Fruit fly (Drosophila melanogaster): Measurements from ENCODE around the gene Myc.

Myc gene

dm6 chrX:3363676-3364075 is 9.3 kb upstream of the Myc start (continued):
- TF ChIP-seq ind (GFP tag; optimal IDR thresholded peaks at IDR 0.05) (peak; percentile 62), bowl (GFP tag; IDR thresholded peaks at IDR 0.05) (no peak), MESR4 (GFP tag; optimal IDR thresholded peaks at IDR 0.05) (no peak), vnd (GFP tag; IDR thresholded peaks at IDR 0.05; ENCODE audit: partially characterized antibody) (no peak), CG17802 (tag; optimal IDR thresholded peaks at IDR 0.05) (no peak), maf-S (GFP tag; optimal IDR thresholded peaks at IDR 0.05) (peak; percentile 58), Antp (GFP tag; optimal IDR thresholded peaks at IDR 0.05) (peak; percentile 70), schlank (tag; optimal IDR thresholded peaks at IDR 0.05) (peak; percentile 81), slp2 (GFP tag; optimal IDR thresholded peaks at IDR 0.05) (peak; percentile 55), ase (GFP tag; IDR thresholded peaks at IDR 0.05) (no peak), Dbx (GFP tag; IDR thresholded peaks at IDR 0.05) (peak; percentile 94), CG10979 (tag; optimal IDR thresholded peaks at IDR 0.05) (peak; percentile 51), dm (GFP tag; optimal IDR thresholded peaks at IDR 0.05) (peak; percentile 83), sim (GFP tag; IDR thresholded peaks at IDR 0.05) (peak; percentile 30; the same call in 1 of the 2 replicates), CG11247 (GFP tag; IDR thresholded peaks at IDR 0.05) (peak; percentile 84), dmrt11E (tag; optimal IDR thresholded peaks at IDR 0.05) (peak; percentile 48), CG3065 (GFP tag; optimal IDR thresholded peaks at IDR 0.05) (no peak), tap (tag; optimal IDR thresholded peaks at IDR 0.05) (no peak), fd3F (GFP tag; optimal IDR thresholded peaks at IDR 0.05) (peak; percentile 34), Hsf (GFP tag; optimal IDR thresholded peaks at IDR 0.05) (peak; percentile 64), CG6813 (GFP tag; optimal IDR thresholded peaks at IDR 0.05) (peak; percentile 63), CG2875 (GFP tag; optimal IDR thresholded peaks at IDR 0.05) (no peak), CG16779 (GFP tag; IDR thresholded peaks at IDR 0.05) (peak; percentile 78), CG1529 (GFP tag; optimal IDR thresholded peaks at IDR 0.05) (no peak), Rfx (GFP tag; IDR thresholded peaks at IDR 0.05) (peak; percentile 96), CG7987 (GFP tag; optimal IDR thresholded peaks at IDR 0.05) (peak; percentile 6), Gug (GFP tag; IDR thresholded peaks at IDR 0.05) (peak; percentile 62; the same call in 2 of the 4 replicates), sima (GFP tag; optimal IDR thresholded peaks at IDR 0.05) (peak; percentile 47), CG7928 (GFP tag; optimal IDR thresholded peaks at IDR 0.05) (peak; percentile 34), Dek (tag; optimal IDR thresholded peaks at IDR 0.05) (peak; percentile 71), tx (GFP tag; optimal IDR thresholded peaks at IDR 0.05) (peak; percentile 49), dimm (GFP tag; IDR thresholded peaks at IDR 0.05) (no peak), CG17186 (GFP tag; optimal IDR thresholded peaks at IDR 0.05) (no peak), NK7.1 (GFP tag; optimal IDR thresholded peaks at IDR 0.05) (peak; percentile 43), Hey (tag; optimal IDR thresholded peaks at IDR 0.05) (peak; percentile 12), corto (GFP tag; optimal IDR thresholded peaks at IDR 0.05) (no peak), CG12391 (tag; optimal IDR thresholded peaks at IDR 0.05) (peak; percentile 45), Gsc (GFP tag; IDR thresholded peaks at IDR 0.05) (no peak), Dll (GFP tag; IDR thresholded peaks at IDR 0.05; ENCODE audit: partially characterized antibody) (no peak), CG33213 (GFP tag; optimal IDR thresholded peaks at IDR 0.05) (peak; percentile 48), pita (GFP tag; optimal IDR thresholded peaks at IDR 0.05) (no peak), CG9727 (GFP tag; optimal IDR thresholded peaks at IDR 0.05) (peak; percentile 72), CG18011 (GFP tag; optimal IDR thresholded peaks at IDR 0.05) (peak; percentile 19), Mad (GFP tag; optimal IDR thresholded peaks at IDR 0.05) (peak; percentile 36), Jarid2 (GFP tag; optimal IDR thresholded peaks at IDR 0.05) (peak; percentile 20), pnt (GFP tag; optimal IDR thresholded peaks at IDR 0.05) (peak; percentile 45), tin (GFP tag; optimal IDR thresholded peaks at IDR 0.05) (peak; percentile 53), Bgb (GFP tag; IDR thresholded peaks at IDR 0.05; ENCODE audit: partially characterized antibody) (no peak), Dp (GFP tag; optimal IDR thresholded peaks at IDR 0.05) (no peak), CG8944 (GFP tag; optimal IDR thresholded peaks at IDR 0.05) (peak; percentile 60), Ets65A (GFP tag) (peak; percentile 96)
